Worm (Caenorhabditis elegans) whole organism, L4/young adult: ENCODE data around the gene wdr-37.

Experiments
- W03F9.2 ChIP-seq: fragments of 150-350 bp; optimal IDR thresholded peaks from 2 replicates; lab custom pipeline; 2014; ENCODE audit warnings: missing biosample characterization, missing genetic modification characterization
- dao-5 ChIP-seq: sonication (generic microtip); optimal IDR thresholded peaks from 2 replicates; lab custom pipeline; 2016; ENCODE audit warnings: missing genotype, missing genetic modification characterization, moderate library complexity, missing compliant biosample characterization
- him-1 ChIP-seq: sonication (generic microtip); optimal IDR thresholded peaks from 2 replicates; lab custom pipeline; 2016; ENCODE audit warnings: missing genotype, missing genetic modification reagents, missing genetic modification characterization, missing compliant biosample characterization

ce11 chrIII:5568679-5569078 is 31.2 kb downstream of the wdr-37 start, which contains the start of gene nspb-12:
- no peak for TF ChIP-seq him-1 (tag; lab: Kevin White, UChicago)
- TF ChIP-seq W03F9.2 (tag; lab: Kevin White, UChicago): no peak
- no peak for TF ChIP-seq dao-5 (tag; lab: Kevin White, UChicago)
